Fruit fly (Drosophila melanogaster) whole organism, prepupa: ENCODE measurements around the gene vig.

ENCODE experiments used
- Blimp-1 ChIP-seq: fragments of 200-800 bp; sonication (Bioruptor generic); optimal IDR thresholded peaks from 3 replicates; lab custom pipeline; 2017; ENCODE audit warnings: missing biosample characterization, missing genetic modification characterization, mild to moderate bottlenecking, moderate library complexity, missing genetic modification reagents
- CG10631 ChIP-seq: fragments of 200-800 bp; sonication (Bioruptor generic); optimal IDR thresholded peaks from 2 replicates; lab custom pipeline; 2016; ENCODE audit warnings: missing biosample characterization, missing genetic modification characterization
- CG11294 ChIP-seq: fragments of 200-800 bp; sonication (Bioruptor generic); IDR thresholded peaks from 2 replicates; pipeline ENCODE4 v1.3.6; 2022; ENCODE audit warnings: missing biosample characterization, missing genetic modification characterization
- CG11902 ChIP-seq: fragments of 200-800 bp; sonication (Bioruptor generic); optimal IDR thresholded peaks from 3 replicates; lab custom pipeline; 2016; ENCODE audit warnings: missing biosample characterization, missing genetic modification characterization
- CG1621 ChIP-seq: fragments of 200-800 bp; sonication (Bioruptor generic); optimal IDR thresholded peaks from 3 replicates; lab custom pipeline; 2018; ENCODE audit warnings: missing biosample characterization, mild to moderate bottlenecking, missing genetic modification characterization
- CG16779 ChIP-seq: fragments of 200-800 bp; sonication (Bioruptor generic); optimal IDR thresholded peaks from 3 replicates; lab custom pipeline; 2017; ENCODE audit warnings: missing biosample characterization, mild to moderate bottlenecking, missing genetic modification characterization
- CG3032 ChIP-seq: fragments of 200-800 bp; optimal IDR thresholded peaks from 2 replicates; lab custom pipeline; 2019; ENCODE audit warnings: missing biosample characterization, mild to moderate bottlenecking, missing genetic modification characterization, moderate library complexity
- CG31627 ChIP-seq: fragments of 200-800 bp; sonication (Bioruptor generic); optimal IDR thresholded peaks from 3 replicates; lab custom pipeline; 2016; ENCODE audit warnings: missing biosample characterization, missing genetic modification characterization
- CG34406 ChIP-seq: fragments of 200-800 bp; sonication (Bioruptor generic); optimal IDR thresholded peaks from 3 replicates; lab custom pipeline; 2016; ENCODE audit warnings: missing biosample characterization, missing genetic modification characterization
- CG3919 ChIP-seq: fragments of 200-800 bp; sonication (Bioruptor generic); optimal IDR thresholded peaks from 3 replicates; lab custom pipeline; 2016; ENCODE audit warnings: missing biosample characterization, missing genetic modification characterization
- CG6163 ChIP-seq: fragments of 200-800 bp; sonication (Bioruptor generic); IDR thresholded peaks from 3 replicates; pipeline ENCODE4 v1.3.6; 2022; ENCODE audit warnings: missing biosample characterization, missing genetic modification characterization
- CG6276 ChIP-seq: fragments of 200-800 bp; sonication (Bioruptor generic); optimal IDR thresholded peaks from 2 replicates; lab custom pipeline; 2017; ENCODE audit warnings: missing biosample characterization, mild to moderate bottlenecking, missing genetic modification characterization
- CG6792 ChIP-seq: fragments of 200-800 bp; sonication (Bioruptor generic); optimal IDR thresholded peaks from 3 replicates; lab custom pipeline; 2016; ENCODE audit warnings: missing biosample characterization, missing genetic modification characterization
- CG6808 ChIP-seq: fragments of 200-800 bp; sonication (Bioruptor generic); optimal IDR thresholded peaks from 3 replicates; lab custom pipeline; 2017; ENCODE audit warnings: missing biosample characterization, missing genetic modification characterization, mild to moderate bottlenecking, moderate library complexity, missing genetic modification reagents
- CG8119 ChIP-seq: fragments of 200-800 bp; sonication (Bioruptor generic); IDR thresholded peaks from 3 replicates; pipeline ENCODE4 v1.3.6; 2022; ENCODE audit warnings: missing biosample characterization, missing genetic modification characterization
- CG8319 ChIP-seq: fragments of 200-800 bp; sonication (Bioruptor generic); optimal IDR thresholded peaks from 3 replicates; lab custom pipeline; 2016; ENCODE audit warnings: missing biosample characterization, missing genetic modification characterization
- Eip75B ChIP-seq: fragments of 200-800 bp; sonication (Bioruptor generic); optimal IDR thresholded peaks from 3 replicates; lab custom pipeline; 2016; ENCODE audit warnings: missing biosample characterization, missing genetic modification characterization
- Eip78C ChIP-seq: fragments of 200-800 bp; sonication (Bioruptor generic); peaks from one replicate; lab custom pipeline; 2016; ENCODE audit warnings: missing biosample characterization, missing genetic modification characterization
- Eip93F ChIP-seq: fragments of 200-800 bp; sonication (Bioruptor generic); optimal IDR thresholded peaks from 2 replicates; lab custom pipeline; 2016; ENCODE audit warnings: missing biosample characterization, mild to moderate bottlenecking, missing genetic modification characterization
- Ets21C ChIP-seq: fragments of 200-800 bp; sonication (Bioruptor generic); optimal IDR thresholded peaks from 3 replicates; lab custom pipeline; 2016; ENCODE audit warnings: missing biosample characterization, missing genetic modification characterization
- Ets96B ChIP-seq: fragments of 200-800 bp; optimal IDR thresholded peaks from 2 replicates; lab custom pipeline; 2019; ENCODE audit warnings: missing biosample characterization, mild to moderate bottlenecking, missing genetic modification characterization, moderate library complexity
- Hr38 ChIP-seq: sonication (Bioruptor generic); optimal IDR thresholded peaks from 2 replicates; lab custom pipeline; 2016; ENCODE audit warnings: missing biosample characterization, missing genetic modification characterization
- Hr39 ChIP-seq: fragments of 200-800 bp; sonication (Bioruptor generic); optimal IDR thresholded peaks from 2 replicates; lab custom pipeline; 2016; ENCODE audit warnings: missing biosample characterization, missing genetic modification characterization
- Hr4 ChIP-seq: fragments of 200-800 bp; sonication (Bioruptor generic); optimal IDR thresholded peaks from 3 replicates; lab custom pipeline; 2016; ENCODE audit warnings: missing biosample characterization, missing genetic modification characterization
- Lpt ChIP-seq: fragments of 200-800 bp; sonication (Bioruptor generic); optimal IDR thresholded peaks from 3 replicates; lab custom pipeline; 2016; ENCODE audit warnings: missing biosample characterization, missing genetic modification characterization
- Met ChIP-seq: fragments of 200-800 bp; sonication (Bioruptor generic); optimal IDR thresholded peaks from 3 replicates; lab custom pipeline; 2016; ENCODE audit warnings: missing biosample characterization, missing genetic modification characterization
- OdsH ChIP-seq: fragments of 200-800 bp; sonication (Bioruptor generic); optimal IDR thresholded peaks from 3 replicates; lab custom pipeline; 2016; ENCODE audit warnings: missing biosample characterization, missing genetic modification characterization
- Smox ChIP-seq: fragments of 200-800 bp; sonication (Bioruptor generic); optimal IDR thresholded peaks from 3 replicates; lab custom pipeline; 2016; ENCODE audit warnings: missing biosample characterization, missing genetic modification characterization
- Sox102F ChIP-seq: fragments of 200-800 bp; sonication (Bioruptor generic); optimal IDR thresholded peaks from 2 replicates; lab custom pipeline; 2016; ENCODE audit warnings: missing biosample characterization, mild to moderate bottlenecking, missing genetic modification characterization
- Sox14 ChIP-seq: fragments of 200-800 bp; sonication (Bioruptor generic); optimal IDR thresholded peaks from 3 replicates; lab custom pipeline; 2016; ENCODE audit warnings: missing biosample characterization, missing genetic modification characterization
- Sox15 ChIP-seq: fragments of 200-800 bp; sonication (Bioruptor generic); optimal IDR thresholded peaks from 3 replicates; lab custom pipeline; 2016; ENCODE audit warnings: missing biosample characterization, missing genetic modification characterization
- achi ChIP-seq: fragments of 200-800 bp; sonication (Bioruptor generic); optimal IDR thresholded peaks from 3 replicates; lab custom pipeline; 2016; ENCODE audit warnings: missing biosample characterization, missing genetic modification characterization
- acj6 ChIP-seq: fragments of 200-800 bp; sonication (Bioruptor generic); optimal IDR thresholded peaks from 3 replicates; lab custom pipeline; 2016; ENCODE audit warnings: missing biosample characterization, missing genetic modification characterization
- cyc ChIP-seq: fragments of 200-800 bp; sonication (Bioruptor generic); optimal IDR thresholded peaks from 3 replicates; lab custom pipeline; 2016; ENCODE audit warnings: missing biosample characterization, missing genetic modification characterization
- dac ChIP-seq: fragments of 200-800 bp; sonication (Bioruptor generic); optimal IDR thresholded peaks from 2 replicates; lab custom pipeline; 2017; ENCODE audit warnings: missing biosample characterization, mild to moderate bottlenecking, missing genetic modification characterization
- eg ChIP-seq: fragments of 200-800 bp; sonication (Bioruptor generic); IDR thresholded peaks from 3 replicates; pipeline ENCODE4 v1.3.6; 2022; ENCODE audit warnings: missing biosample characterization, missing genetic modification characterization
- esn ChIP-seq: fragments of 200-800 bp; sonication (Bioruptor generic); optimal IDR thresholded peaks from 2 replicates; lab custom pipeline; 2016; ENCODE audit warnings: missing biosample characterization, mild to moderate bottlenecking, missing genetic modification characterization, moderate library complexity
- fd59A ChIP-seq: fragments of 200-800 bp; sonication (Bioruptor generic); optimal IDR thresholded peaks from 2 replicates; lab custom pipeline; 2017; ENCODE audit warnings: missing biosample characterization, mild to moderate bottlenecking, missing genetic modification characterization, missing genetic modification reagents
- fkh ChIP-seq: fragments of 200-800 bp; sonication (Bioruptor generic); optimal IDR thresholded peaks from 3 replicates; lab custom pipeline; 2017; ENCODE audit warnings: missing biosample characterization, mild to moderate bottlenecking, missing genetic modification characterization, moderate library complexity
- net ChIP-seq: fragments of 200-800 bp; sonication (Bioruptor generic); optimal IDR thresholded peaks from 3 replicates; lab custom pipeline; 2016; ENCODE audit warnings: missing biosample characterization, missing genetic modification characterization
- ss ChIP-seq, 2 experiments: fragments of 200-800 bp; sonication (Bioruptor generic); optimal IDR thresholded peaks; 2 replicates in 1 of 2; 3 replicates in 1 of 2; lab custom pipeline; 2017 to 2018; ENCODE audit warnings: mild to moderate bottlenecking in 2 of 2, missing biosample characterization in 2 of 2, missing genetic modification characterization in 2 of 2, moderate library complexity in 1 of 2
- svp ChIP-seq: fragments of 200-800 bp; sonication (Bioruptor generic); peaks from one replicate; lab custom pipeline; 2016; ENCODE audit warnings: missing biosample characterization, missing genetic modification characterization
- topi ChIP-seq: fragments of 200-800 bp; sonication (Bioruptor generic); optimal IDR thresholded peaks from 3 replicates; lab custom pipeline; 2016; ENCODE audit warnings: missing biosample characterization, missing genetic modification characterization

The vig gene

DNA sequence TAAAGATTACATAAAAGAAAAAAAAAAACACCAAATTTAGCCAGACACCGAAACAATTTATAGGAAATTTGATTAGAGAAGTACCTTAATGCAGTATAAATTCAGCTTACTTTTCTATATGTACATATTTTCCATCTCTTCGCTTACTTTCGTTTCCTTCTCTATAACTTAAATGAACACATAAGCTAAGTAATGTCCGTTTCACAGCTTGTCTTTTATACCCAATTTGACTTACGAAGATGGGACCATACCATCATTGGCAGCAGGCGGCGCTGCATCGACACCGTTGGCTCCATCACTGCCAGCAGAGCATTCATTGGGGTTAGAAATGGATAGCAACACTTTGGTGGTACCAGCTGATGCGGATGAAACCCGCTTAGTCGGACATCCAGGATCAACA is at the start of gene vig:
TSS of gene vig (minus strand) at position 101 of the 400 bp plus-strand sequence.
- TF ChIP-seq acj6 (GFP tag; lab: Kevin White, UChicago) (no peak), Hr4 (GFP tag; lab: Kevin White, UChicago) (no peak), CG16779 (tag; lab: Kevin White, UChicago) (no peak)

DNA sequence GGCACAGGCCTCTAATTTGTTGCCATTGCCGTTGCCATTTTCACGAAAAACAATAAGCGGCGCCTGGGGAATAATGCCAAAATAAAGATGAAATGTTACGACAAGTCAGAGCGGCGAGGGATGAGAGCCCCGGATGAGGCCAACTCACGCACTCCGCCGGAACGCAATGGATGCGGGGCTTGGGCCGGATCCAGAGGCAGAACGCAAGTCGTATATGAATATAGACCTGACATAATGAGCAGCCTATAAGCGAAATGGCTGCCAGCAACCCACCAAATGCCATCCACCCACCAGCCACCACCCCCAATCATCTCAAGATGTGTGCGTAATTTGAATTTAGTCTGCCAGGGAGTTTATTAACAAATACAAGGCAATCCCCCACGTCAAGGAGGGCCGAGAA is 48.4 kb upstream of the vig start:
- TF ChIP-seq Sox15 (GFP tag; lab: Kevin White, UChicago) (no peak), CG11294 (GFP tag; lab: Robert Waterston, UW) (no peak), CG16779 (tag; lab: Kevin White, UChicago) (no peak), CG8319 (GFP tag; lab: Kevin White, UChicago) (no peak), CG11902 (GFP tag; lab: Kevin White, UChicago) (no peak), Hr39 (GFP tag; lab: Kevin White, UChicago) (no peak), net (GFP tag; lab: Kevin White, UChicago) (no peak)

DNA sequence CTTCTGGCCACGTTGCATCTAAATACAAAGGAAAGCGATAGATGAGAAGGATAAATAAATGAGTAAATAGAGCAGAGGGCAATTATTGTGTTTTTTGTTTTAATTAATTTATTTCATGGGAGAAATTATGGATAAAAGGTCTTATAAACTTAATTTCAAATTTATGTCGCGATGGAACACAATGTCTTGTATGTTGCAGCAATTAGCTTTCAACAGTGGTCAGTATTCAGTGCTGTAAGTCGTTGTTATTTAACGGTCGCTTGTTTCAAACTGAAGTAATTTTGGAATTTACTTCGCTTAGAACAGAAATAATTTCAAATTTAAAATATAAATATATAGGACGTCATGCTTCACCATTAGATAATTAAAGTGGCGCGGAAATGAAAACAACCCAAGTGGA is 47.9 kb upstream of the vig start:
- no peak for TF ChIP-seq achi (GFP tag; lab: Kevin White, UChicago)
- TF ChIP-seq CG11294 (GFP tag; lab: Robert Waterston, UW), result no peak
- peak; percentile 34 for TF ChIP-seq cyc (GFP tag; lab: Kevin White, UChicago)
- peak; percentile 14 for TF ChIP-seq Eip78C (GFP tag; lab: Kevin White, UChicago)
- no peak for TF ChIP-seq CG8319 (GFP tag; lab: Kevin White, UChicago)
- peak; percentile 5 for TF ChIP-seq topi
- TF ChIP-seq Sox15 (GFP tag; lab: Kevin White, UChicago), result no peak
- TF ChIP-seq CG6792 (GFP tag; lab: Kevin White, UChicago), result no peak
- TF ChIP-seq Eip93F (GFP tag; lab: Kevin White, UChicago), result no peak

DNA sequence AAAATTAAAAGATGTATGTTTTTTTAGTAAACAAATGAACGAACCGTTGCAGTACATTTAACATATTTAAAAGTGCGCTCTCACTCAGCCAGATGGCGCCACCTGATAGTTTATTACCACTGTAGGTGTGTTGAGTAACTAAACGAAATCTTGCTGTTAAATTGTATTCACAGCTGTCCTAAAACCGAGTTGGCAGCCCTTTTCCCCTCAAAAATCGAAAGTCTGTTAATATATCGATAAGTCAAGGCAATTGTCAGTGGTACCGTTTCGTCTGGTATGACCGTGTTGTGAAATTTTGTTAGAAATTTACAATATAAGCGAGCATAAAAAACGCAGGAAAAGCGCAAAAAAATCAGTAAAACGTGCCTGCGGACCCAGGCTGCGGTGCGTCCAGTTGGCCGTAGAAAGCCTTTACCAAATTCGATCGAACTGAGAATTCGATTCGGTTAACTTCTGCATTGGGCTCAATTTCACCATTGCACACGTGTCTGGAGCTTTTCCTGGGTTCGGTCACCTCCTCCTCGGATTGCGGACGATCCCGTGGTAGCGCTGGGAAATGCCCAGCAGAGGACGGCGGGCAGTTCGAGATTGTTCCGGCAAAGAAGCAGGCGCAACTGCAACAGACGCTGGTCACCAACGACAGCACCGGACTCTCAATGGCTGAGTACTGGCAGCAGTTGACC is 43.3 kb upstream of the vig start, which contains the start of gene stc:
TSS of gene stc (plus strand) at position 247 of the 683 bp plus-strand sequence.
- TF ChIP-seq fkh (GFP tag; lab: Kevin White, UChicago) (no peak), Eip75B (GFP tag; lab: Kevin White, UChicago) (peak; percentile 30), ss (GFP tag; optimal IDR thresholded peaks at IDR 0.05; lab: Kevin White, UChicago) (no peak), CG11902 (GFP tag; lab: Kevin White, UChicago) (no peak), CG1621 (tag; lab: Kevin White, UChicago) (no peak), Hr39 (GFP tag; lab: Kevin White, UChicago) (peak; percentile 51), CG10631 (GFP tag; lab: Kevin White, UChicago) (no peak), Met (GFP tag; lab: Kevin White, UChicago) (peak; percentile 20), CG31627 (GFP tag; lab: Kevin White, UChicago) (peak; percentile 18), CG8319 (GFP tag; lab: Kevin White, UChicago) (no peak), Lpt (no peak), Blimp-1 (GFP tag; lab: Kevin White, UChicago) (peak; percentile 60), Sox14 (no peak), CG34406 (GFP tag; lab: Kevin White, UChicago) (no peak), CG6808 (no peak), Ets21C (GFP tag; lab: Kevin White, UChicago) (peak; percentile 21), CG3919 (GFP tag; lab: Kevin White, UChicago) (peak; percentile 5), Sox102F (GFP tag; lab: Kevin White, UChicago) (peak; percentile 23), Smox (GFP tag; lab: Kevin White, UChicago) (peak; percentile 6), dac (GFP tag; lab: Kevin White, UChicago) (no peak), Ets96B (tag; lab: Kevin White, UChicago) (no peak), eg (GFP tag; lab: Robert Waterston, UW) (no peak), acj6 (GFP tag; lab: Kevin White, UChicago) (no peak), cyc (GFP tag; lab: Kevin White, UChicago) (peak; percentile 26), Hr38 (GFP tag; lab: Kevin White, UChicago) (no peak), fd59A (GFP tag; lab: Kevin White, UChicago) (no peak), CG3032 (tag; lab: Kevin White, UChicago) (no peak), esn (GFP tag; lab: Kevin White, UChicago) (no peak), Eip93F (GFP tag; lab: Kevin White, UChicago) (no peak), achi (GFP tag; lab: Kevin White, UChicago) (no peak), topi (peak; percentile 8), CG6792 (GFP tag; lab: Kevin White, UChicago) (no peak), OdsH (GFP tag; lab: Kevin White, UChicago) (no peak), svp (peak; percentile 26), CG6163 (GFP tag; lab: Robert Waterston, UW) (no peak), CG16779 (tag; lab: Kevin White, UChicago) (no peak), CG8119 (GFP tag; lab: Robert Waterston, UW) (no peak), CG6276 (GFP tag; lab: Kevin White, UChicago) (no peak)
